Fruit fly (Drosophila melanogaster) whole organism, embryonic: Measurements from ENCODE around the gene Cyp6d4.
A peak's percentile ranks its signal among the peaks of the same experiment; 100 is the strongest.

Source experiments
- Asciz ChIP-seq: fragments of 200-800 bp; sonication (Bioruptor generic); optimal IDR thresholded peaks from 2 replicates; lab custom pipeline; 2017; ENCODE audit warnings: missing biosample characterization, mild to moderate bottlenecking, missing genetic modification characterization, missing genetic modification reagents
- CG10274 ChIP-seq: fragments of 200-800 bp; sonication (Bioruptor generic); optimal IDR thresholded peaks from 3 replicates; lab custom pipeline; 2017; ENCODE audit warnings: missing biosample characterization, mild to moderate bottlenecking, missing genetic modification characterization
- CG10462 ChIP-seq: fragments of 200-800 bp; sonication (Bioruptor generic); optimal IDR thresholded peaks from 2 replicates; lab custom pipeline; 2016; ENCODE audit warnings: missing biosample characterization, missing genetic modification characterization
- CG13775 ChIP-seq: fragments of 200-800 bp; sonication (Bioruptor generic); optimal IDR thresholded peaks from 3 replicates; lab custom pipeline; 2017; ENCODE audit warnings: missing biosample characterization, mild to moderate bottlenecking, missing genetic modification characterization
- CG14441 ChIP-seq: fragments of 200-800 bp; sonication (Bioruptor generic); IDR thresholded peaks from 2 replicates; pipeline ENCODE4 v1.3.6; 2022; ENCODE audit warnings: missing biosample characterization, missing genetic modification characterization
- CG15269 ChIP-seq: fragments of 200-800 bp; sonication (Bioruptor generic); optimal IDR thresholded peaks from 2 replicates; lab custom pipeline; 2018; ENCODE audit warnings: missing biosample characterization, mild to moderate bottlenecking, missing genetic modification characterization, moderate library complexity
- CG1529 ChIP-seq: fragments of 200-800 bp; sonication (Bioruptor generic); optimal IDR thresholded peaks from 3 replicates; lab custom pipeline; 2018; ENCODE audit warnings: missing biosample characterization, missing genetic modification characterization
- CG16813 ChIP-seq: fragments of 200-800 bp; sonication (Bioruptor generic); IDR thresholded peaks from 3 replicates; pipeline ENCODE4 v1.3.6; 2022; ENCODE audit warnings: missing biosample characterization, missing genetic modification characterization; ENCODE audit not compliant: partially characterized antibody
- CG17361 ChIP-seq: fragments of 200-800 bp; sonication (Bioruptor generic); IDR thresholded peaks from 3 replicates; pipeline ENCODE4 v1.3.6; 2022; ENCODE audit warnings: missing biosample characterization, missing genetic modification characterization
- CG2120 ChIP-seq: fragments of 200-800 bp; sonication (Bioruptor generic); optimal IDR thresholded peaks from 3 replicates; lab custom pipeline; 2016; ENCODE audit warnings: missing biosample characterization, missing genetic modification characterization
- CG2875 ChIP-seq: fragments of 200-800 bp; sonication (Bioruptor generic); optimal IDR thresholded peaks from 2 replicates; lab custom pipeline; 2017; ENCODE audit warnings: missing biosample characterization, mild to moderate bottlenecking, missing genetic modification characterization, missing genetic modification reagents
- CG32772 ChIP-seq: fragments of 200-800 bp; sonication (Bioruptor generic); IDR thresholded peaks from 2 replicates; pipeline ENCODE4 v1.3.6; 2022; ENCODE audit warnings: missing biosample characterization, missing genetic modification characterization
- CG33213 ChIP-seq: fragments of 200-800 bp; sonication (Bioruptor generic); optimal IDR thresholded peaks from 3 replicates; lab custom pipeline; 2016; ENCODE audit warnings: missing biosample characterization, missing genetic modification characterization
- CG5180 ChIP-seq: fragments of 200-800 bp; sonication (Bioruptor generic); optimal IDR thresholded peaks from 3 replicates; lab custom pipeline; 2017; ENCODE audit warnings: missing biosample characterization, missing genetic modification characterization, mild to moderate bottlenecking, moderate library complexity, missing genetic modification reagents
- CG6683 ChIP-seq: fragments of 200-800 bp; sonication (Bioruptor generic); optimal IDR thresholded peaks from 2 replicates; lab custom pipeline; 2017; ENCODE audit warnings: missing biosample characterization, mild to moderate bottlenecking, missing genetic modification characterization, missing genetic modification reagents
- CG8359 ChIP-seq: fragments of 200-800 bp; sonication (Bioruptor generic); optimal IDR thresholded peaks from 2 replicates; lab custom pipeline; 2017; ENCODE audit warnings: missing biosample characterization, mild to moderate bottlenecking, missing genetic modification characterization, borderline replicate concordance
- CG9932 ChIP-seq: fragments of 200-800 bp; sonication (Bioruptor generic); IDR thresholded peaks from 2 replicates; pipeline ENCODE4 v1.3.6; 2022; ENCODE audit warnings: missing biosample characterization, missing genetic modification characterization
- CHES-1-like ChIP-seq: fragments of 200-800 bp; sonication (Bioruptor generic); optimal IDR thresholded peaks from 2 replicates; lab custom pipeline; 2016; ENCODE audit warnings: missing biosample characterization, missing genetic modification characterization
- CkIIα-i1 ChIP-seq: fragments of 200-800 bp; sonication (Bioruptor generic); IDR thresholded peaks from 2 replicates; pipeline ENCODE4 v1.3.6; 2022; ENCODE audit warnings: missing biosample characterization, missing genetic modification characterization
- D19A ChIP-seq: fragments of 200-800 bp; optimal IDR thresholded peaks from 3 replicates; lab custom pipeline; 2019; ENCODE audit warnings: missing biosample characterization, mild to moderate bottlenecking, missing genetic modification characterization, moderate library complexity
- Doc2 ChIP-seq: fragments of 200-800 bp; sonication (Bioruptor generic); IDR thresholded peaks from 2 replicates; pipeline ENCODE4 v1.3.6; 2022; ENCODE audit warnings: missing biosample characterization, missing genetic modification characterization
- Dp ChIP-seq: fragments of 200-800 bp; sonication (Bioruptor generic); optimal IDR thresholded peaks from 2 replicates; lab custom pipeline; 2018; ENCODE audit warnings: missing biosample characterization, mild to moderate bottlenecking, missing genetic modification characterization, moderate library complexity
- Dref ChIP-seq: fragments of 200-800 bp; sonication (Bioruptor generic); IDR thresholded peaks from 2 replicates; pipeline ENCODE4 v1.3.6; 2022; ENCODE audit warnings: missing biosample characterization, missing genetic modification characterization
- Gug ChIP-seq: fragments of 200-800 bp; sonication (Bioruptor generic); IDR thresholded peaks from 4 replicates; pipeline ENCODE4 v1.3.6; 2022; ENCODE audit warnings: missing biosample characterization, missing genetic modification characterization
- Kr ChIP-seq: fragments of 200-800 bp; sonication (Bioruptor generic); optimal IDR thresholded peaks from 2 replicates; lab custom pipeline; 2017; ENCODE audit warnings: missing biosample characterization, mild to moderate bottlenecking, missing genetic modification characterization
- Mrtf ChIP-seq: fragments of 200-800 bp; sonication (Bioruptor generic); IDR thresholded peaks from 3 replicates; pipeline ENCODE4 v1.3.6; 2022; ENCODE audit warnings: missing biosample characterization, missing genetic modification characterization
- NC2β ChIP-seq: fragments of 200-800 bp; sonication (Bioruptor generic); optimal IDR thresholded peaks from 2 replicates; lab custom pipeline; 2016; ENCODE audit warnings: missing biosample characterization, missing genetic modification characterization
- Sry-δ ChIP-seq: fragments of 200-800 bp; sonication (Bioruptor generic); optimal IDR thresholded peaks from 2 replicates; lab custom pipeline; 2016; ENCODE audit warnings: missing biosample characterization, missing genetic modification characterization
- Usf ChIP-seq: fragments of 200-800 bp; sonication (Bioruptor generic); optimal IDR thresholded peaks from 2 replicates; lab custom pipeline; 2017; ENCODE audit warnings: missing genotype, missing biosample characterization, missing genetic modification characterization
- al ChIP-seq: fragments of 200-800 bp; sonication (Bioruptor generic); IDR thresholded peaks from 2 replicates; pipeline ENCODE4 v1.3.6; 2022; ENCODE audit warnings: missing biosample characterization, missing genetic modification characterization
- aop ChIP-seq: fragments of 200-800 bp; sonication (Bioruptor generic); IDR thresholded peaks from 2 replicates; pipeline ENCODE4 v1.3.6; 2022; ENCODE audit warnings: missing biosample characterization, missing genetic modification characterization
- ase ChIP-seq: fragments of 200-800 bp; sonication (Bioruptor generic); IDR thresholded peaks from 3 replicates; pipeline ENCODE4 v1.3.6; 2022; ENCODE audit warnings: missing biosample characterization, missing genetic modification characterization
- ato ChIP-seq: fragments of 200-800 bp; sonication (Bioruptor generic); IDR thresholded peaks from 2 replicates; pipeline ENCODE4 v1.3.6; 2022; ENCODE audit warnings: missing biosample characterization, missing genetic modification characterization; ENCODE audit not compliant: partially characterized antibody
- dpn ChIP-seq, 2 experiments: fragments of 200-800 bp; sonication (Bioruptor generic); optimal IDR thresholded peaks; 3 replicates each; lab custom pipeline; 2016; ENCODE audit warnings: missing biosample characterization in 2 of 2, missing genetic modification characterization in 2 of 2
- fd3F ChIP-seq: fragments of 200-800 bp; sonication (Bioruptor generic); optimal IDR thresholded peaks from 2 replicates; lab custom pipeline; 2018; ENCODE audit warnings: missing biosample characterization, mild to moderate bottlenecking, missing genetic modification characterization, moderate library complexity
- gcm2 ChIP-seq: fragments of 200-800 bp; sonication (Bioruptor generic); optimal IDR thresholded peaks from 2 replicates; lab custom pipeline; 2016; ENCODE audit warnings: missing biosample characterization, missing genetic modification characterization
- grau ChIP-seq: fragments of 200-800 bp; optimal IDR thresholded peaks from 3 replicates; lab custom pipeline; 2019; ENCODE audit warnings: missing biosample characterization, mild to moderate bottlenecking, missing genetic modification characterization, moderate library complexity
- gt ChIP-seq: fragments of 200-800 bp; sonication (Bioruptor generic); IDR thresholded peaks from 2 replicates; pipeline ENCODE4 v1.3.6; 2022; ENCODE audit warnings: missing biosample characterization, missing genetic modification characterization
- hkb ChIP-seq, 2 experiments: fragments of 200-800 bp in 1 of 2; fragments of >200 bp in 1 of 2; sonication (Bioruptor generic) in 1 of 2; IDR thresholded peaks in 1 of 2; optimal IDR thresholded peaks in 1 of 2; 2 replicates each; pipeline versions ENCODE4 v1.3.6 to Lab custom; 2017 to 2022; ENCODE audit warnings: missing biosample characterization in 1 of 2, missing genetic modification characterization in 1 of 2
- ind ChIP-seq: fragments of 200-800 bp; sonication (Bioruptor generic); optimal IDR thresholded peaks from 3 replicates; lab custom pipeline; 2016; ENCODE audit warnings: missing biosample characterization, missing genetic modification characterization
- kah ChIP-seq: fragments of 200-800 bp; sonication (Bioruptor generic); optimal IDR thresholded peaks from 2 replicates; lab custom pipeline; 2018; ENCODE audit warnings: missing biosample characterization, mild to moderate bottlenecking, missing genetic modification characterization
- ken ChIP-seq: fragments of 200-800 bp; sonication (Bioruptor generic); IDR thresholded peaks from 3 replicates; pipeline ENCODE4 v1.3.6; 2022; ENCODE audit warnings: missing biosample characterization, missing genetic modification characterization
- lbe ChIP-seq: fragments of 200-800 bp; sonication (Bioruptor generic); optimal IDR thresholded peaks from 2 replicates; lab custom pipeline; 2016; ENCODE audit warnings: missing biosample characterization, mild to moderate bottlenecking, missing genetic modification characterization
- lilli ChIP-seq: fragments of 200-800 bp; sonication (Bioruptor generic); optimal IDR thresholded peaks from 3 replicates; lab custom pipeline; 2016; ENCODE audit warnings: missing biosample characterization, missing genetic modification characterization
- maf-S ChIP-seq: fragments of 200-800 bp; sonication (Bioruptor generic); optimal IDR thresholded peaks from 2 replicates; lab custom pipeline; 2016; ENCODE audit warnings: missing biosample characterization, missing genetic modification characterization
- odd ChIP-seq: fragments of 200-800 bp; sonication (Bioruptor generic); optimal IDR thresholded peaks from 2 replicates; lab custom pipeline; 2017; ENCODE audit warnings: missing biosample characterization, mild to moderate bottlenecking, missing genetic modification characterization
- pan ChIP-seq, 4 experiments: fragments of >200 bp in 3 of 4; fragments of 200-800 bp in 1 of 4; sonication (Bioruptor generic) in 1 of 4; optimal IDR thresholded peaks in 3 of 4; IDR thresholded peaks in 1 of 4; 2 replicates each; pipeline versions ENCODE4 v1.3.6 to Lab custom; 2017 to 2022; ENCODE audit warnings: missing biosample characterization in 2 of 4, missing genetic modification characterization in 2 of 4, mixed read lengths in 1 of 4
- sisA ChIP-seq: fragments of 200-800 bp; sonication (Bioruptor generic); IDR thresholded peaks from 2 replicates; pipeline ENCODE4 v1.3.6; 2022; ENCODE audit warnings: missing biosample characterization, missing genetic modification characterization

Cyp6d4 gene

dm6 chr3R:22667284-22667958 is 30.7 kb upstream of the Cyp6d4 start (continued):
- peak; percentile 82 for TF ChIP-seq CG32772
- TF ChIP-seq gt (GFP tag; lab: Robert Waterston, UW): 0 out of 2 replicates have a peak, but pooled peaks have one; percentile 52
- TF ChIP-seq D19A: peak; percentile 89
- TF ChIP-seq dpn (GFP tag; optimal IDR thresholded peaks at IDR 0.05; lab: Kevin White, UChicago): peak; percentile 57 to 77
- TF ChIP-seq pan (optimal IDR thresholded peaks at IDR 0.05; lab: Kevin White, UChicago): no peak
- TF ChIP-seq pan (GFP tag; optimal IDR thresholded peaks at IDR 0.05 in 1 of 2, IDR thresholded peaks at IDR 0.05 in 1 of 2): peak in 1 of 2 experiments; percentile 60
- TF ChIP-seq CG10462 (GFP tag; lab: Kevin White, UChicago): peak; percentile 62
- TF ChIP-seq ato (GFP tag; lab: Robert Waterston, UW): no peak
- peak; percentile 50 for TF ChIP-seq CG6683 (GFP tag; lab: Kevin White, UChicago)
- peak; percentile 13 for TF ChIP-seq maf-S (GFP tag; lab: Kevin White, UChicago)
- TF ChIP-seq Sry-δ: peak; percentile 19
- TF ChIP-seq CG33213 (GFP tag; lab: Kevin White, UChicago): no peak
- TF ChIP-seq gcm2 (GFP tag; lab: Kevin White, UChicago): no peak
- TF ChIP-seq fd3F: peak; percentile 9
- peak; percentile 24 for TF ChIP-seq Usf (GFP tag; lab: Kevin White, UChicago)
- TF ChIP-seq CG15269 (tag; lab: Kevin White, UChicago): peak; percentile 68
- TF ChIP-seq CG8359 (GFP tag; lab: Kevin White, UChicago): peak; percentile 66
- peak; percentile 20 for TF ChIP-seq CG10274 (GFP tag; lab: Kevin White, UChicago)
- TF ChIP-seq CG2875 (GFP tag; lab: Kevin White, UChicago): peak; percentile 65
- TF ChIP-seq Mrtf (GFP tag; lab: Robert Waterston, UW): peak; percentile 36; the same call in 1 of the 3 replicates
- peak; percentile 36 for TF ChIP-seq CG2120 (GFP tag; lab: Kevin White, UChicago)
- TF ChIP-seq grau (tag; lab: Kevin White, UChicago): peak; percentile 76
- TF ChIP-seq Dref (GFP tag; lab: Robert Waterston, UW): no peak
- TF ChIP-seq Asciz: peak; percentile 90
- TF ChIP-seq CG13775 (GFP tag; lab: Kevin White, UChicago): peak; percentile 59
- no peak for TF ChIP-seq aop (GFP tag; lab: Robert Waterston, UW)
- TF ChIP-seq kah (GFP tag; lab: Kevin White, UChicago): peak; percentile 78
- peak; percentile 65; the same call in 1 of the 3 replicates for TF ChIP-seq ase (GFP tag; lab: Robert Waterston, UW)
- peak; percentile 44 for TF ChIP-seq odd
- peak; percentile 23 for TF ChIP-seq CHES-1-like
- TF ChIP-seq sisA (GFP tag; lab: Robert Waterston, UW): peak; percentile 86
- TF ChIP-seq CG9932 (GFP tag; lab: Robert Waterston, UW): peak; percentile 20; the same call in 1 of the 2 replicates
- TF ChIP-seq NC2β (GFP tag; lab: Kevin White, UChicago): peak; percentile 64
- TF ChIP-seq ind (GFP tag; lab: Kevin White, UChicago): peak; percentile 81
- TF ChIP-seq Gug (GFP tag; lab: Robert Waterston, UW): no peak
- TF ChIP-seq ken (GFP tag; lab: Robert Waterston, UW): peak; percentile 63; the same call in 2 of the 3 replicates
- TF ChIP-seq CG16813 (GFP tag; lab: Robert Waterston, UW): no peak
- TF ChIP-seq CG17361 (GFP tag; lab: Robert Waterston, UW): peak; percentile 90
- no peak for TF ChIP-seq CkIIα-i1 (GFP tag; lab: Robert Waterston, UW)
- TF ChIP-seq CG14441 (GFP tag; lab: Robert Waterston, UW): peak; percentile 71
- TF ChIP-seq Doc2 (GFP tag; lab: Robert Waterston, UW): no peak
- no peak for TF ChIP-seq al (GFP tag; lab: Robert Waterston, UW)
- no peak for TF ChIP-seq Dp (GFP tag; lab: Kevin White, UChicago)
- no peak for TF ChIP-seq hkb (optimal IDR thresholded peaks at IDR 0.05; lab: Kevin White, UChicago)
- TF ChIP-seq hkb (GFP tag; IDR thresholded peaks at IDR 0.05; lab: Robert Waterston, UW): peak; percentile 86
- TF ChIP-seq CG1529: peak; percentile 79
- TF ChIP-seq Kr (GFP tag; lab: Kevin White, UChicago): no peak
- peak; percentile 73 for TF ChIP-seq lbe (GFP tag; lab: Kevin White, UChicago)
- peak; percentile 50 for TF ChIP-seq lilli
- TF ChIP-seq CG5180 (GFP tag; lab: Kevin White, UChicago): peak; percentile 74
